Worm (Caenorhabditis elegans) whole organism, L4 larva: ENCODE data around the gene sid-2.

Experiments
- F26F4.8 ChIP-seq: fragments of 200-800 bp; sonication (Bioruptor generic); conservative IDR thresholded peaks from 2 replicates; pipeline ENCODE4 v1.3.6; 2022; ENCODE audit warnings: missing genetic modification characterization, missing compliant biosample characterization
- T26A8.4 ChIP-seq: fragments of 200-800 bp; sonication (Bioruptor generic); IDR thresholded peaks from 2 replicates; pipeline ENCODE4 v1.3.6; 2022; ENCODE audit warnings: missing genetic modification characterization, missing compliant biosample characterization
- aha-1 ChIP-seq: fragments of 150-350 bp; peaks from one replicate; lab custom pipeline; 2014; ENCODE audit warnings: missing biosample characterization, missing genetic modification characterization
- ceh-20 ChIP-seq: fragments of 200-800 bp; sonication (Bioruptor generic); IDR thresholded peaks from 2 replicates; pipeline ENCODE4 v1.3.6; 2022; ENCODE audit warnings: missing genetic modification reagents, missing genetic modification characterization, missing compliant biosample characterization
- cey-2 ChIP-seq: sonication (generic microtip); optimal IDR thresholded peaks from 3 replicates; lab custom pipeline; 2017; ENCODE audit warnings: missing genetic modification characterization, mild to moderate bottlenecking, missing compliant biosample characterization, antibody characterized with exemption, borderline replicate concordance; ENCODE audit not compliant: insufficient read depth
- daf-19 ChIP-seq: fragments of 200-800 bp; sonication (Bioruptor generic); conservative IDR thresholded peaks from 2 replicates; pipeline ENCODE4 v1.3.6; 2022; ENCODE audit warnings: missing genetic modification characterization, missing compliant biosample characterization
- duxl-1 ChIP-seq: sonication (generic microtip); optimal IDR thresholded peaks from 2 replicates; lab custom pipeline; 2016; ENCODE audit warnings: mild to moderate bottlenecking, missing genetic modification characterization, moderate library complexity, missing compliant biosample characterization; ENCODE audit not compliant: poor library complexity
- dve-1 ChIP-seq: sonication (generic microtip); optimal IDR thresholded peaks from 2 replicates; lab custom pipeline; 2017; ENCODE audit warnings: antibody characterized with exemption, mild to moderate bottlenecking, missing genetic modification characterization, missing compliant biosample characterization; ENCODE audit not compliant: insufficient read depth
- egl-27 ChIP-seq: sonication (generic microtip); optimal IDR thresholded peaks from 3 replicates; lab custom pipeline; 2017; ENCODE audit warnings: missing biosample characterization, missing genetic modification reagents, missing genetic modification characterization
- hif-1 ChIP-seq, 2 experiments: sonication (generic microtip); optimal IDR thresholded peaks; 2 replicates each; lab custom pipeline; 2016 to 2017; ENCODE audit warnings: missing compliant biosample characterization in 2 of 2, missing genetic modification characterization in 2 of 2, missing genetic modification reagents in 2 of 2, missing genotype in 2 of 2, mild to moderate bottlenecking in 1 of 2
- hlh-11 ChIP-seq: fragments of 200-800 bp; sonication (Bioruptor generic); optimal IDR thresholded peaks from 2 replicates; lab custom pipeline; 2018; ENCODE audit warnings: mild to moderate bottlenecking, missing genetic modification characterization, missing compliant biosample characterization
- hlh-30 ChIP-seq: sonication (generic microtip); optimal IDR thresholded peaks from 2 replicates; lab custom pipeline; 2017; ENCODE audit warnings: antibody characterized with exemption, mild to moderate bottlenecking, missing genetic modification characterization, missing compliant biosample characterization; ENCODE audit not compliant: insufficient read depth
- lin-1 ChIP-seq: fragments of 200-800 bp; sonication (Bioruptor generic); IDR thresholded peaks from 2 replicates; pipeline ENCODE4 v1.3.6; 2022; ENCODE audit warnings: missing genetic modification reagents, missing genetic modification characterization, missing compliant biosample characterization
- lin-38 ChIP-seq: fragments of 200-800 bp; sonication (Bioruptor generic); IDR thresholded peaks from 2 replicates; pipeline ENCODE4 v1.3.6; 2022; ENCODE audit warnings: missing genetic modification reagents, missing genetic modification characterization, missing compliant biosample characterization
- lin-39 ChIP-seq: fragments of 150-350 bp; optimal IDR thresholded peaks from 2 replicates; lab custom pipeline; 2014; ENCODE audit warnings: missing biosample characterization, missing genetic modification reagents, missing genetic modification characterization
- lir-3 ChIP-seq: sonication (generic microtip); optimal IDR thresholded peaks from 2 replicates; lab custom pipeline; 2016; ENCODE audit warnings: mild to moderate bottlenecking, missing genetic modification characterization, missing compliant biosample characterization
- madf-5 ChIP-seq, 2 experiments: fragments of 200-800 bp; sonication (Bioruptor generic); IDR thresholded peaks; 2 replicates each; pipeline ENCODE4 v1.3.6; 2022; ENCODE audit warnings: missing compliant biosample characterization in 2 of 2, missing genetic modification characterization in 2 of 2
- madf-9 ChIP-seq: fragments of 200-800 bp; sonication (Bioruptor generic); conservative IDR thresholded peaks from 2 replicates; pipeline ENCODE4 v1.3.6; 2022; ENCODE audit warnings: missing genetic modification reagents, missing genetic modification characterization, missing compliant biosample characterization
- mdl-1 ChIP-seq, 2 experiments: fragments of 150-350 bp in 1 of 2; sonication (generic microtip) in 1 of 2; optimal IDR thresholded peaks; 2 replicates each; lab custom pipeline; 2014 to 2017; ENCODE audit warnings: missing biosample characterization in 2 of 2, missing genetic modification characterization in 2 of 2
- mdt-29 ChIP-seq: fragments of 200-800 bp; sonication (Bioruptor generic); IDR thresholded peaks from 2 replicates; pipeline ENCODE4 v1.3.6; 2022; ENCODE audit warnings: missing genetic modification reagents, missing genetic modification characterization, missing compliant biosample characterization
- mep-1 ChIP-seq: fragments of 150-350 bp; sonication (generic microtip); optimal IDR thresholded peaks from 3 replicates; lab custom pipeline; 2014; ENCODE audit warnings: missing biosample characterization, missing genetic modification characterization
- mes-2 ChIP-seq: sonication (generic microtip); optimal IDR thresholded peaks from 2 replicates; lab custom pipeline; 2016; ENCODE audit warnings: missing genotype, mild to moderate bottlenecking, missing genetic modification characterization, missing compliant biosample characterization; ENCODE audit not compliant: poor library complexity, severe bottlenecking
- mxl-3 ChIP-seq: fragments of 200-800 bp; sonication (Bioruptor generic); optimal IDR thresholded peaks from 2 replicates; lab custom pipeline; 2018; ENCODE audit warnings: mild to moderate bottlenecking, missing genetic modification characterization, missing compliant biosample characterization
- nhr-102 ChIP-seq: sonication (generic microtip); optimal IDR thresholded peaks from 2 replicates; lab custom pipeline; 2016; ENCODE audit warnings: mild to moderate bottlenecking, missing genetic modification characterization, moderate library complexity, missing compliant biosample characterization
- nhr-11 ChIP-seq: fragments of 150-350 bp; optimal IDR thresholded peaks from 2 replicates; lab custom pipeline; 2014; ENCODE audit warnings: missing biosample characterization, missing genetic modification characterization
- nhr-25 ChIP-seq: sonication (generic microtip); optimal IDR thresholded peaks from 2 replicates; lab custom pipeline; 2017; ENCODE audit warnings: missing genetic modification characterization, mild to moderate bottlenecking, missing compliant biosample characterization, antibody characterized with exemption, moderate library complexity, borderline replicate concordance; ENCODE audit not compliant: insufficient read depth
- nhr-28 ChIP-seq: fragments of 150-350 bp; optimal IDR thresholded peaks from 2 replicates; lab custom pipeline; 2014; ENCODE audit warnings: missing biosample characterization, missing genetic modification characterization
- nhr-42 ChIP-seq: fragments of 200-800 bp; sonication (Bioruptor generic); IDR thresholded peaks from 2 replicates; pipeline ENCODE4 v1.3.6; 2022; ENCODE audit warnings: missing genetic modification characterization, missing compliant biosample characterization
- nhr-48 ChIP-seq: sonication (generic microtip); optimal IDR thresholded peaks from 2 replicates; lab custom pipeline; 2016; ENCODE audit warnings: mild to moderate bottlenecking, missing genetic modification characterization, missing compliant biosample characterization
- nhr-6 ChIP-seq: fragments of 150-350 bp; optimal IDR thresholded peaks from 2 replicates; lab custom pipeline; 2014; ENCODE audit warnings: missing biosample characterization, missing genetic modification characterization
- pqm-1 ChIP-seq: sonication (generic microtip); optimal IDR thresholded peaks from 2 replicates; lab custom pipeline; 2017; ENCODE audit warnings: missing biosample characterization, missing genetic modification characterization
- set-16 ChIP-seq: fragments of 200-800 bp; sonication (Bioruptor generic); IDR thresholded peaks from 2 replicates; pipeline ENCODE4 v1.3.6; 2022; ENCODE audit warnings: missing genetic modification reagents, missing genetic modification characterization, missing compliant biosample characterization
- skn-1 ChIP-seq: fragments of 150-350 bp; optimal IDR thresholded peaks from 2 replicates; lab custom pipeline; 2014; ENCODE audit warnings: missing biosample characterization, missing genetic modification characterization
- snpc-4 ChIP-seq: fragments of 150-350 bp; optimal IDR thresholded peaks from 2 replicates; lab custom pipeline; 2014; ENCODE audit warnings: missing biosample characterization, missing genetic modification characterization
- spr-3 ChIP-seq: fragments of 200-800 bp; sonication (Bioruptor generic); optimal IDR thresholded peaks from 2 replicates; lab custom pipeline; 2018; ENCODE audit warnings: mild to moderate bottlenecking, missing genetic modification characterization, missing compliant biosample characterization
- tra-1 ChIP-seq: fragments of 200-800 bp; sonication (Bioruptor generic); IDR thresholded peaks from 2 replicates; pipeline ENCODE4 v1.3.6; 2022; ENCODE audit warnings: missing genetic modification reagents, missing genetic modification characterization, missing compliant biosample characterization
- unc-39 ChIP-seq: sonication (generic microtip); optimal IDR thresholded peaks from 2 replicates; lab custom pipeline; 2017; ENCODE audit warnings: missing biosample characterization, missing genetic modification characterization
- ztf-11 ChIP-seq: fragments of 150-350 bp; optimal IDR thresholded peaks from 2 replicates; lab custom pipeline; 2014; ENCODE audit warnings: missing biosample characterization, missing genetic modification characterization

sid-2 gene

DNA sequence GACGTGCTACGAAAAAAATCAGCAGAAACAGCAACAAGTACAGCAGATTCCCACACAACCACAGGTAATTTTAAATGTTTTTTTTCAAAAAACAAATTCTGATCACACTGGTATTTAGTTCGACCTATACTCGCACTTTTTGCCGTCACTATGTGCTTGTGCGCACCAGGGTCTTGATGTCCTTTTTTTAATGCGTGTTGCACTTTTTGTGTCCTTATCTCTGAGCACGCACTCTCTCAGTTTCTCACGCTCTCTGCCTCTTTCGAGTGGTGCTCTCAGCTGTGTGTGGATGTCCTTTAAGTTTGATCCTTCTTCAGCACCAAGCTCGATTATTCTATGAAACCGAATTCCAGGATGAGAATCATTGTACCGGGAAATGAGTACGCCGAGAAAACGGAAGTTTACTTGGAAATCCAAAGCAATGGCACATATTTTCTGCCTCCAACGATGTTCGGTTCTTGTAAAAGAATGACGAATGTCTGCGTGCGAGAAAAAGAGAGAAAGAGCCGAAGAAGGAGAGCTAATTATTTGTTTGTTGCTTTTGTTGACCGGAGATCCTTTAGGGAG, 39.2 kb downstream of the sid-2 start (continued):
- TF ChIP-seq pqm-1 (peak; percentile 68), madf-9 (no peak), daf-19 (GFP tag; lab: Robert Waterston, UW) (no peak), mxl-3 (GFP tag; lab: Kevin White, UChicago) (peak; percentile 44), lin-39 (no peak), egl-27 (tag; lab: Kevin White, UChicago) (no peak)

DNA sequence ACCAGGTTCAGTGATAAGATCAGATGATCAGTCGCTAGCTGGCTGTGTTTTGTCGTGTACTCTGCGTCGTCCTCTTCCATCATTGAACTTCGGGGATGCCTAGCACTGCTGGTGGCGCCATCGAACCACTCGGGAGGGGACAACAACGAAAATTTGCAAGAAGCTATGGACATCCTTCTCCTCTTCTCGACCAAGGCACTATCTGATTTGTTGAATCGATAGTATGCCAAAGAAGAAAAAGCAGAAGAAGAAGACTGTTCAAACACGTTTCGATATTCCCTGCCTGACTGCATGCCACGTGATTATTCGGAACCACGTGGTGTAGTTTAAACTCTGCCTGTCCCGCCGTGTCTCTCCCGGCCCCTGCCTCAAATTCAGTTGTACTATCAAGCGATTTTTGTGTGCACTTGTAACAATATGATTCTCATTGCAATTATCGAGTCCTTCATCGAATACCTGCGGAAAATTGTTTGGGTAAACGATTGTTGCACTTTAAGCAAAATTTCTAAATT, 40.1 kb downstream of the sid-2 start:
- TF ChIP-seq dve-1 (tag; lab: Kevin White, UChicago), result peak; percentile 9
- TF ChIP-seq ceh-20, result no peak; the same call in 1 of the 2 replicates
- no peak for TF ChIP-seq tra-1 (GFP tag; lab: Robert Waterston, UW)
- peak; percentile 47 for TF ChIP-seq duxl-1 (tag; lab: Kevin White, UChicago)
- TF ChIP-seq lir-3 (tag; lab: Kevin White, UChicago), result no peak
- no peak for TF ChIP-seq lin-1 (GFP tag; lab: Robert Waterston, UW)
- no peak for TF ChIP-seq nhr-11 (tag; lab: Kevin White, UChicago)
- peak; percentile 87 for TF ChIP-seq mxl-3 (GFP tag; lab: Kevin White, UChicago)
- TF ChIP-seq cey-2 (tag; lab: Kevin White, UChicago), result no peak
- no peak for TF ChIP-seq snpc-4 (tag; lab: Kevin White, UChicago)
- TF ChIP-seq set-16 (GFP tag; lab: Robert Waterston, UW), result peak; percentile 17; the same call in 1 of the 2 replicates
- TF ChIP-seq T26A8.4 (GFP tag; lab: Robert Waterston, UW), result peak; percentile 38; the same call in 1 of the 2 replicates
- no peak for TF ChIP-seq ztf-11 (tag; lab: Kevin White, UChicago)
- TF ChIP-seq spr-3 (GFP tag; lab: Kevin White, UChicago), result no peak
- no peak for TF ChIP-seq lin-38
- peak; percentile 44 for TF ChIP-seq nhr-48
- TF ChIP-seq mep-1 (tag; lab: Kevin White, UChicago), result peak; percentile 11
- TF ChIP-seq nhr-102, result peak; percentile 0
- no peak for TF ChIP-seq unc-39
- TF ChIP-seq mes-2 (tag; lab: Kevin White, UChicago), result peak; percentile 16
- TF ChIP-seq nhr-42 (GFP tag; lab: Robert Waterston, UW), result no peak
- TF ChIP-seq mdt-29 (GFP tag; lab: Robert Waterston, UW), result no peak
- peak; percentile 68 to 82 for TF ChIP-seq mdl-1 (tag; optimal IDR thresholded peaks at IDR 0.05; lab: Kevin White, UChicago)
- peak; percentile 17 for TF ChIP-seq nhr-25 (tag; lab: Kevin White, UChicago)
- peak; percentile 86 for TF ChIP-seq hlh-30 (tag; lab: Kevin White, UChicago)
- no peak for TF ChIP-seq skn-1 (tag; lab: Kevin White, UChicago)
- TF ChIP-seq madf-5 (GFP tag; IDR thresholded peaks at IDR 0.05; lab: Robert Waterston, UW), result no peak
- TF ChIP-seq hif-1 (tag; optimal IDR thresholded peaks at IDR 0.05; lab: Kevin White, UChicago), result peak in 1 of 2 experiments; percentile 12
- peak; percentile 56 for TF ChIP-seq nhr-28 (tag; lab: Kevin White, UChicago)
- TF ChIP-seq F26F4.8 (GFP tag; lab: Robert Waterston, UW), result no peak
- TF ChIP-seq aha-1 (tag; lab: Kevin White, UChicago), result peak; percentile 97
- no peak for TF ChIP-seq nhr-6 (tag; lab: Kevin White, UChicago)
- peak; percentile 73 for TF ChIP-seq hlh-11 (tag; lab: Kevin White, UChicago)
